Worm (Caenorhabditis elegans) whole organism, mixed stage, embryonic: ENCODE measurements around the gene pro-1.

Source experiments
- M03D4.4 ChIP-seq: sonication (generic microtip); optimal IDR thresholded peaks from 2 replicates; lab custom pipeline; 2017; ENCODE audit warnings: mild to moderate bottlenecking, missing genetic modification characterization, missing compliant biosample characterization
- bed-3 ChIP-seq: fragments of 200-800 bp; sonication (Bioruptor generic); optimal IDR thresholded peaks from 3 replicates; lab custom pipeline; 2018; ENCODE audit warnings: mild to moderate bottlenecking, missing genetic modification characterization, moderate library complexity, missing compliant biosample characterization
- blmp-1 ChIP-seq: fragments of 150-350 bp; optimal IDR thresholded peaks from 2 replicates; lab custom pipeline; 2014; ENCODE audit warnings: missing biosample characterization, missing genetic modification characterization
- ceh-39 ChIP-seq: fragments of 150-350 bp; optimal IDR thresholded peaks from 2 replicates; lab custom pipeline; 2014; ENCODE audit warnings: missing biosample characterization, missing genetic modification characterization
- ceh-43 ChIP-seq: fragments of 200-800 bp; sonication (Bioruptor generic); optimal IDR thresholded peaks from 2 replicates; lab custom pipeline; 2018; ENCODE audit warnings: mild to moderate bottlenecking, missing genetic modification characterization, moderate library complexity, missing compliant biosample characterization
- ces-1 ChIP-seq: fragments of 150-350 bp; optimal IDR thresholded peaks from 2 replicates; lab custom pipeline; 2014; ENCODE audit warnings: missing biosample characterization, missing genetic modification reagents, missing genetic modification characterization
- cnd-1 ChIP-seq: fragments of 200-800 bp; sonication (Bioruptor generic); optimal IDR thresholded peaks from 2 replicates; lab custom pipeline; 2018; ENCODE audit warnings: mild to moderate bottlenecking, missing genetic modification characterization, missing compliant biosample characterization
- elt-1 ChIP-seq: sonication (generic microtip); optimal IDR thresholded peaks from 2 replicates; lab custom pipeline; 2017; ENCODE audit warnings: missing genetic modification characterization, mild to moderate bottlenecking, missing compliant biosample characterization, antibody characterized with exemption, moderate library complexity, borderline replicate concordance; ENCODE audit not compliant: insufficient read depth
- elt-3 ChIP-seq: fragments of 150-350 bp; optimal IDR thresholded peaks from 2 replicates; lab custom pipeline; 2014; ENCODE audit warnings: missing biosample characterization, missing genetic modification characterization
- flh-1 ChIP-seq: fragments of 200-800 bp; sonication (Bioruptor generic); optimal IDR thresholded peaks from 2 replicates; lab custom pipeline; 2018; ENCODE audit warnings: mild to moderate bottlenecking, missing genetic modification characterization, moderate library complexity, missing compliant biosample characterization
- ham-2 ChIP-seq: fragments of 200-800 bp; sonication (Bioruptor generic); optimal IDR thresholded peaks from 2 replicates; lab custom pipeline; 2018; ENCODE audit warnings: mild to moderate bottlenecking, missing genetic modification characterization, missing compliant biosample characterization
- hlh-1 ChIP-seq: fragments of 150-350 bp; optimal IDR thresholded peaks from 2 replicates; lab custom pipeline; 2014; ENCODE audit warnings: missing biosample characterization, missing genetic modification reagents, missing genetic modification characterization
- lin-13 ChIP-seq: fragments of 150-350 bp; optimal IDR thresholded peaks from 2 replicates; lab custom pipeline; 2014; ENCODE audit warnings: missing biosample characterization, missing genetic modification characterization
- lin-32 ChIP-seq: fragments of 200-800 bp; sonication (Bioruptor generic); optimal IDR thresholded peaks from 2 replicates; lab custom pipeline; 2018; ENCODE audit warnings: mild to moderate bottlenecking, missing genetic modification characterization, missing compliant biosample characterization
- lsy-2 ChIP-seq: fragments of 150-350 bp; optimal IDR thresholded peaks from 2 replicates; lab custom pipeline; 2014; ENCODE audit warnings: missing biosample characterization, missing genetic modification characterization
- mab-5 ChIP-seq: fragments of 150-350 bp; optimal IDR thresholded peaks from 2 replicates; lab custom pipeline; 2014; ENCODE audit warnings: missing biosample characterization, missing genetic modification characterization
- mep-1 ChIP-seq: fragments of 150-350 bp; optimal IDR thresholded peaks from 2 replicates; lab custom pipeline; 2017; ENCODE audit warnings: missing biosample characterization, missing genetic modification reagents, missing genetic modification characterization, inconsistent platforms
- mls-2 ChIP-seq: sonication (generic microtip); optimal IDR thresholded peaks from 2 replicates; lab custom pipeline; 2016; ENCODE audit warnings: mild to moderate bottlenecking, missing genetic modification characterization, moderate library complexity, missing compliant biosample characterization
- nhr-12 ChIP-seq: fragments of 150-350 bp; optimal IDR thresholded peaks from 2 replicates; lab custom pipeline; 2014; ENCODE audit warnings: missing biosample characterization, missing genetic modification characterization
- nhr-2 ChIP-seq: fragments of 150-350 bp; optimal IDR thresholded peaks from 2 replicates; lab custom pipeline; 2014; ENCODE audit warnings: missing biosample characterization, missing genetic modification characterization
- nhr-237 ChIP-seq: fragments of 150-350 bp; optimal IDR thresholded peaks from 2 replicates; lab custom pipeline; 2014; ENCODE audit warnings: missing biosample characterization, missing genetic modification characterization
- nhr-28 ChIP-seq: fragments of 150-350 bp; optimal IDR thresholded peaks from 2 replicates; lab custom pipeline; 2014; ENCODE audit warnings: missing biosample characterization, missing genetic modification characterization
- nhr-76 ChIP-seq: sonication (generic microtip); optimal IDR thresholded peaks from 2 replicates; lab custom pipeline; 2017; ENCODE audit warnings: missing biosample characterization, missing genetic modification characterization
- pha-4 ChIP-seq: fragments of 150-350 bp; optimal IDR thresholded peaks from 2 replicates; lab custom pipeline; 2018; ENCODE audit warnings: missing biosample characterization, missing genetic modification reagents, missing genetic modification characterization
- sem-2 ChIP-seq: fragments of 200-800 bp; sonication (Bioruptor generic); optimal IDR thresholded peaks from 2 replicates; lab custom pipeline; 2018; ENCODE audit warnings: mild to moderate bottlenecking, missing genetic modification characterization, missing compliant biosample characterization
- sptf-1 ChIP-seq: sonication (generic microtip); optimal IDR thresholded peaks from 2 replicates; lab custom pipeline; 2017; ENCODE audit warnings: mild to moderate bottlenecking, missing genetic modification characterization, moderate library complexity, missing compliant biosample characterization
- tbx-8 ChIP-seq: fragments of 200-800 bp; sonication (Bioruptor generic); optimal IDR thresholded peaks from 2 replicates; lab custom pipeline; 2018; ENCODE audit warnings: mild to moderate bottlenecking, missing genetic modification characterization, moderate library complexity, missing compliant biosample characterization
- unc-120 ChIP-seq: sonication (generic microtip); optimal IDR thresholded peaks from 2 replicates; lab custom pipeline; 2017; ENCODE audit warnings: missing genetic modification characterization, missing compliant biosample characterization; ENCODE audit not compliant: poor library complexity, severe bottlenecking
- unc-39 ChIP-seq: fragments of 150-350 bp; optimal IDR thresholded peaks from 2 replicates; lab custom pipeline; 2014; ENCODE audit warnings: missing biosample characterization, missing genetic modification characterization
- unc-62 ChIP-seq: fragments of 150-350 bp; optimal IDR thresholded peaks from 2 replicates; lab custom pipeline; 2014; ENCODE audit warnings: missing biosample characterization, missing genetic modification reagents, missing genetic modification characterization
- zip-8 ChIP-seq: fragments of 150-350 bp; optimal IDR thresholded peaks from 2 replicates; lab custom pipeline; 2014; ENCODE audit warnings: missing biosample characterization, missing genetic modification characterization
- ztf-11 ChIP-seq: fragments of 150-350 bp; optimal IDR thresholded peaks from 2 replicates; lab custom pipeline; 2014; ENCODE audit warnings: missing biosample characterization, missing genetic modification characterization

pro-1 gene

DNA sequence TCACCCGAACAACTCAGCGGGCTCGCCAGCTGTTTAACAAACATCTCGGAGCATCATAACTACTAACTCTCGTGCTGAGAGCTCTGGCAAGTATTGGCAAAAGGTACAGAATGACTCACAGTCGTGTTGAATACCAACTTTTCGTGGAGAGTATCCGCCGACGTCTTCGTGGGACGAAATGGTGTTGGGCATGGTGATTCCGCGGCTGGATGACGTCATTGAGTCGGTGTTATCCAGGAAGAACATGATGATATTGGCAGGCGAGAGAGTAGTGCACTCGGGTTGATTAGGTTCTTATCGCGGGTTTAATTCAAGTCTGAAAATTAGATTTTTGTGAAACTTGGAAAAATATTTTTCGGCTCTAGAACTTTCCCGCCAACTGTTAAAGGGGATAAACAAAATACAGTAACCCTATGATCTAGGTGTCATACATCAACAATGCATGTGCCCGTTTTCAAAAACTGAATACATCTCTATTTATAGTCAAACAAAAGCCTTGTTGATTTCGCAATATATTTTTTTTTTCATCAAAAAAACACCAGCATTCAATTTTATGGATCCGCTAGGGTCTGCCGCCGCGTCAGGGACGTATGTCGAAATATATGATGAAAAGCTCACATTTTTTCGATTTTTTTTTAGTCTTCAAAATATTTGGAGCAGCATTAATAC is 11.7 kb upstream of the pro-1 start:
- TF ChIP-seq tbx-8 (GFP tag; lab: Kevin White, UChicago) (no peak), sptf-1 (tag; lab: Kevin White, UChicago) (no peak), hlh-1 (peak; percentile 15), zip-8 (peak; percentile 9)

DNA sequence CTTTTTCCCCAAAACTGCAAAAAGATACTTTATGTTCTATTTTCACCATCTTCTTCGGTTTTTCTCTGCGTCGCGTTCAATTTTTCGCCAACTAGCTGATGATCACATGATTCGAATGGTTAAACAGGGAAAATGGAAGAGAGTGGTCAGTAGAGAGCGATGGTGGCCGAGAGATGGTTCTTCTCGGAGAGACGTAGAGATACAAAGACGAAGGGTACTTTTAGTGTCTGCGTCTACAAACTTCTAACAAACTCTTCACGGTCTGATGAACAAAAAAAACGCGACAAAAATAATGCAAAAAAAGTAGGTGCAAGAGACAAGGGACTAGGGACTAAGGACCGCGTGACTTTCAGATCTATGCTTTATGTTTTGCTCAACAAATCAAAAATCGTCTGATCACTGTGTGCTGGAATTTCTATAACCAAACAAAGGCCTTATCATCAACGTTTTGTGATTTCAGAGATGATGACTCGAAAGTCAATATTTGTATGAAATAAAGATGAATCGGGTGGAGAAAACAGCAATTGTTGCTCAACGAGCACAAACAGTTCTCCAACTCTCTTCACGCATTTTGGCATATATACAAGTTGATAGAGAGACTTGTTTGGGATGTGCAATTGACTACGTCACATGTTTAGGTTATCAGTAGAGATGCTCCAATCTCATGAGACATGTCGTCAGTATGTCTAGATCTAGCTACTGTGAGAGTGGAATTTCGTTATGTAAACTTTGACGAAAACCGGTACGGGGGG is 10.4 kb upstream of the pro-1 start:
- TF ChIP-seq mls-2 (peak; percentile 9), nhr-237 (tag; lab: Kevin White, UChicago) (peak; percentile 73), nhr-2 (tag; lab: Kevin White, UChicago) (peak; percentile 34), sem-2 (no peak), mep-1 (peak; percentile 59), unc-62 (peak; percentile 32), pha-4 (tag; lab: Kevin White, UChicago) (peak; percentile 23), blmp-1 (peak; percentile 34), flh-1 (GFP tag; lab: Kevin White, UChicago) (no peak), lin-13 (tag; lab: Kevin White, UChicago) (no peak), unc-120 (tag; lab: Kevin White, UChicago) (peak; percentile 71), ham-2 (peak; percentile 41), ces-1 (GFP tag; lab: Kevin White, UChicago) (peak; percentile 75), lsy-2 (tag; lab: Kevin White, UChicago) (peak; percentile 21), elt-3 (tag; lab: Kevin White, UChicago) (no peak), elt-1 (peak; percentile 44), lin-32 (GFP tag; lab: Kevin White, UChicago) (no peak), hlh-1 (peak; percentile 49)

DNA sequence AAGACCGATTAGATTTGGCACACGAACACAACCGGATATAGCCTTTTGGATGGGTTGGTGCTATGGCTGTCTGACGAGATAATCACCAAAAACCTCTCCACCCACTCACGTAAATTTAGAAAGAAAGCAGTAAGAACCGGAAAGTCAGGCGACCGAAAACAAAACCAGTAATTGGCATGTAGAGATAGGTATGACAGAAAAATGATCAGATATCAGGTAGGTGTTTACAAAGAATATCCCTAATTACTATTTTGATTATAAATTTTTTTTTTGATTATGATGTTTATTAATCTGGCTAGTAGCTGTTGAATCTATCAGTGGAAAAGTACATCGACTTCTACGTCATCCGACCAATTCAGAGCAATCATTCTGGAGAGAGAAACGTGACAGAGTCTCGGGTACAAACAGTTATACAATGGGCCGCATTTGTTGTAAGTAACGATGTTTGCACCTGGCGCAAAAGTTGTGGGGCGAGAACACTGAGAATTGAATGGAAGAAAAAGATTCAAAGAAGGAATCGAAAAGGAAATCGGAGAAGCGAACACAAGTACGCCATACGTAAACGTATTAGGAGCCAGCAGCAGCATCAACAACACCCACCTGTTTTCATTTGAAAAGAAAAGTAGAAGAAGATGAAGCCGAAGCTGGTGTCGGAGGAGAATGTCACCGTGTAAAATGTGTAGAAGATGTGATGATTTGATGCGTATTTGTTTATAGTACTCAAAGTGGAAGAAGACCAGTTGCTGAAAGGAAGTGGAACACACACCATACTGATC is 9.3 kb upstream of the pro-1 start:
- no peak for TF ChIP-seq blmp-1
- no peak for TF ChIP-seq bed-3 (GFP tag; lab: Kevin White, UChicago)
- TF ChIP-seq M03D4.4 (tag; lab: Kevin White, UChicago): no peak
- no peak for TF ChIP-seq nhr-12 (tag; lab: Kevin White, UChicago)
- no peak for TF ChIP-seq nhr-28 (tag; lab: Kevin White, UChicago)
- no peak for TF ChIP-seq mls-2
- no peak for TF ChIP-seq unc-39
- TF ChIP-seq nhr-2 (tag; lab: Kevin White, UChicago): no peak
- TF ChIP-seq mab-5 (tag; lab: Kevin White, UChicago): no peak
- TF ChIP-seq nhr-76 (tag; lab: Kevin White, UChicago): no peak
- TF ChIP-seq ztf-11 (tag; lab: Kevin White, UChicago): no peak
- TF ChIP-seq nhr-237 (tag; lab: Kevin White, UChicago): no peak
- TF ChIP-seq zip-8: no peak
- TF ChIP-seq cnd-1 (tag; lab: Kevin White, UChicago): no peak
- TF ChIP-seq ham-2: no peak
- TF ChIP-seq sem-2: no peak
- TF ChIP-seq ceh-43: no peak
- no peak for TF ChIP-seq elt-1
- no peak for TF ChIP-seq hlh-1

DNA sequence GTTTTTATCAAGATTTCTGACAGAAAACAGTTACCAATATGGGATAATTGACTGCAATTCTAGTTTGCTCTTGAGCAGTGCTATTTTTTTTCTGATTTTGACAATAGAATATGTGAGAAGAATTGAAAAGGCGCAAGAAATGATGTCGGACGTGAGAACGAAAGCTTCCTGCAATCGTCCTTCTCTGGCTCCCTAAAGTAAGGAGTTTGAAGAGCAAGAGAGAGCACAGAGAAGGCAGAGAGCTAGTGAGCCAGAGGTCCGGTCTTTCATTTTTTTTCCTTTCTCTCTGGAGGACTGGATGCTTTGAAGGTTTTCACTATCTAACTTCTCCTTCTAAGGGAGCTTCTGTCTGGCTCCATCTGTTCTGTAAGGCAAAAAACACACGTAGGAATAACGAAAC is 8.4 kb upstream of the pro-1 start:
- TF ChIP-seq ceh-39 (tag; lab: Kevin White, UChicago) (no peak), blmp-1 (no peak), ces-1 (GFP tag; lab: Kevin White, UChicago) (peak; percentile 13)
